Fruit fly (Drosophila melanogaster) whole organism, embryonic: ENCODE data around the gene CG15337.
A peak's percentile ranks its signal among the peaks of the same experiment; 100 is the strongest.

Source experiments
- BEAF-32 ChIP-seq: fragments of 200-800 bp; sonication (Bioruptor generic); optimal IDR thresholded peaks from 3 replicates; lab custom pipeline; 2017; ENCODE audit warnings: missing biosample characterization, missing genetic modification characterization, mild to moderate bottlenecking, moderate library complexity, missing genetic modification reagents
- BtbVII ChIP-seq: fragments of 200-800 bp; sonication (Bioruptor generic); optimal IDR thresholded peaks from 3 replicates; lab custom pipeline; 2017; ENCODE audit warnings: missing biosample characterization, mild to moderate bottlenecking, missing genetic modification characterization
- Bteb2 ChIP-seq: fragments of 200-800 bp; sonication (Bioruptor generic); optimal IDR thresholded peaks from 2 replicates; lab custom pipeline; 2016; ENCODE audit warnings: missing biosample characterization, missing genetic modification characterization
- CG10462 ChIP-seq: fragments of 200-800 bp; sonication (Bioruptor generic); optimal IDR thresholded peaks from 2 replicates; lab custom pipeline; 2016; ENCODE audit warnings: missing biosample characterization, missing genetic modification characterization
- CG11456 ChIP-seq: fragments of 200-800 bp; sonication (Bioruptor generic); IDR thresholded peaks from 3 replicates; pipeline ENCODE4 v1.3.6; 2022; ENCODE audit warnings: missing biosample characterization, missing genetic modification characterization
- CG11560 ChIP-seq: fragments of 200-800 bp; sonication (Bioruptor generic); IDR thresholded peaks from 3 replicates; pipeline ENCODE4 v1.3.6; 2022; ENCODE audit warnings: missing biosample characterization, missing genetic modification characterization
- CG11695 ChIP-seq: fragments of 200-800 bp; sonication (Bioruptor generic); IDR thresholded peaks from 3 replicates; pipeline ENCODE4 v1.3.6; 2022; ENCODE audit warnings: missing biosample characterization, missing genetic modification characterization
- CG11696 ChIP-seq: fragments of 200-800 bp; sonication (Bioruptor generic); IDR thresholded peaks from 2 replicates; pipeline ENCODE4 v1.3.6; 2022; ENCODE audit warnings: missing biosample characterization, missing genetic modification characterization
- CG12236 ChIP-seq: fragments of 200-800 bp; sonication (Bioruptor generic); optimal IDR thresholded peaks from 2 replicates; lab custom pipeline; 2016; ENCODE audit warnings: missing biosample characterization, missing genetic modification characterization
- CG12659 ChIP-seq: fragments of 200-800 bp; sonication (Bioruptor generic); optimal IDR thresholded peaks from 3 replicates; lab custom pipeline; 2017; ENCODE audit warnings: mild to moderate bottlenecking, missing biosample characterization, missing genetic modification reagents, missing genetic modification characterization
- CG13287 ChIP-seq: fragments of 200-800 bp; sonication (Bioruptor generic); IDR thresholded peaks from 2 replicates; pipeline ENCODE4 v1.3.6; 2022; ENCODE audit warnings: missing biosample characterization, missing genetic modification characterization; ENCODE audit not compliant: partially characterized antibody
- CG13424 ChIP-seq: fragments of 200-800 bp; sonication (Bioruptor generic); optimal IDR thresholded peaks from 2 replicates; lab custom pipeline; 2019; ENCODE audit warnings: missing biosample characterization, mild to moderate bottlenecking, missing genetic modification characterization, moderate library complexity
- CG13894 ChIP-seq: fragments of 200-800 bp; sonication (Bioruptor generic); optimal IDR thresholded peaks from 3 replicates; lab custom pipeline; 2018; ENCODE audit warnings: missing biosample characterization, mild to moderate bottlenecking, missing genetic modification characterization, moderate library complexity
- CG17359 ChIP-seq: fragments of 200-800 bp; sonication (Bioruptor generic); optimal IDR thresholded peaks from 3 replicates; lab custom pipeline; 2018; ENCODE audit warnings: missing biosample characterization, mild to moderate bottlenecking, missing genetic modification characterization, moderate library complexity
- CG2120 ChIP-seq: fragments of 200-800 bp; sonication (Bioruptor generic); optimal IDR thresholded peaks from 3 replicates; lab custom pipeline; 2016; ENCODE audit warnings: missing biosample characterization, missing genetic modification characterization
- CG2875 ChIP-seq: fragments of 200-800 bp; sonication (Bioruptor generic); optimal IDR thresholded peaks from 2 replicates; lab custom pipeline; 2017; ENCODE audit warnings: missing biosample characterization, mild to moderate bottlenecking, missing genetic modification characterization, missing genetic modification reagents
- CG3163 ChIP-seq: fragments of 200-800 bp; sonication (Bioruptor generic); optimal IDR thresholded peaks from 3 replicates; lab custom pipeline; 2016; ENCODE audit warnings: missing biosample characterization, missing genetic modification characterization
- CG3281 ChIP-seq: fragments of 200-800 bp; sonication (Bioruptor generic); optimal IDR thresholded peaks from 3 replicates; lab custom pipeline; 2017; ENCODE audit warnings: missing biosample characterization, mild to moderate bottlenecking, missing genetic modification characterization
- CG3838 ChIP-seq: fragments of 200-800 bp; sonication (Bioruptor generic); optimal IDR thresholded peaks from 3 replicates; lab custom pipeline; 2016; ENCODE audit warnings: missing biosample characterization, missing genetic modification characterization
- CG5180 ChIP-seq: fragments of 200-800 bp; sonication (Bioruptor generic); optimal IDR thresholded peaks from 3 replicates; lab custom pipeline; 2017; ENCODE audit warnings: missing biosample characterization, missing genetic modification characterization, mild to moderate bottlenecking, moderate library complexity, missing genetic modification reagents
- CG5953 ChIP-seq: fragments of 200-800 bp; sonication (Bioruptor generic); IDR thresholded peaks from 2 replicates; pipeline ENCODE4 v1.3.6; 2022; ENCODE audit warnings: missing biosample characterization, missing genetic modification characterization
- CG6813 ChIP-seq: fragments of 200-800 bp; sonication (Bioruptor generic); optimal IDR thresholded peaks from 2 replicates; lab custom pipeline; 2017; ENCODE audit warnings: missing biosample characterization, missing genetic modification characterization, mild to moderate bottlenecking, moderate library complexity, missing genetic modification reagents
- Drgx ChIP-seq: fragments of 200-800 bp; sonication (Bioruptor generic); IDR thresholded peaks from 2 replicates; pipeline ENCODE4 v1.3.6; 2022; ENCODE audit warnings: missing biosample characterization, missing genetic modification characterization
- HmgD ChIP-seq: fragments of 200-800 bp; sonication (Bioruptor generic); optimal IDR thresholded peaks from 3 replicates; lab custom pipeline; 2016; ENCODE audit warnings: missing biosample characterization, missing genetic modification characterization
- Hsf ChIP-seq: fragments of 200-800 bp; sonication (Bioruptor generic); optimal IDR thresholded peaks from 3 replicates; lab custom pipeline; 2016; ENCODE audit warnings: missing biosample characterization, missing genetic modification characterization
- MESR4 ChIP-seq: fragments of 200-800 bp; sonication (Bioruptor generic); optimal IDR thresholded peaks from 2 replicates; lab custom pipeline; 2018; ENCODE audit warnings: missing biosample characterization, mild to moderate bottlenecking, missing genetic modification characterization, moderate library complexity
- NFAT ChIP-seq: fragments of 200-800 bp; sonication (Bioruptor generic); IDR thresholded peaks from 2 replicates; pipeline ENCODE4 v1.3.6; 2022; ENCODE audit warnings: missing biosample characterization, missing genetic modification characterization
- Ptx1 ChIP-seq: fragments of 200-800 bp; sonication (Bioruptor generic); IDR thresholded peaks from 2 replicates; pipeline ENCODE4 v1.3.6; 2022; ENCODE audit warnings: missing biosample characterization, missing genetic modification characterization
- Rx ChIP-seq: fragments of 200-800 bp; sonication (Bioruptor generic); IDR thresholded peaks from 2 replicates; pipeline ENCODE4 v1.3.6; 2022; ENCODE audit warnings: missing biosample characterization, missing genetic modification characterization
- Spps ChIP-seq: fragments of 200-800 bp; sonication (Bioruptor generic); optimal IDR thresholded peaks from 2 replicates; lab custom pipeline; 2018; ENCODE audit warnings: missing biosample characterization, mild to moderate bottlenecking, missing genetic modification characterization
- Vsx1 ChIP-seq: fragments of 200-800 bp; sonication (Bioruptor generic); optimal IDR thresholded peaks from 2 replicates; lab custom pipeline; 2017; ENCODE audit warnings: missing biosample characterization, mild to moderate bottlenecking, missing genetic modification characterization, missing genetic modification reagents
- Xrp1 ChIP-seq: fragments of 200-800 bp; sonication (Bioruptor generic); IDR thresholded peaks from 2 replicates; pipeline ENCODE4 v1.3.6; 2022; ENCODE audit warnings: missing biosample characterization, missing genetic modification characterization
- ab ChIP-seq: fragments of 200-800 bp; sonication (Bioruptor generic); optimal IDR thresholded peaks from 2 replicates; lab custom pipeline; 2016; ENCODE audit warnings: missing biosample characterization, missing genetic modification characterization
- ap ChIP-seq: fragments of 200-800 bp; sonication (Bioruptor generic); IDR thresholded peaks from 2 replicates; pipeline ENCODE4 v1.3.6; 2022; ENCODE audit warnings: missing biosample characterization, missing genetic modification characterization
- ash1 ChIP-seq: fragments of 200-800 bp; sonication (Bioruptor generic); optimal IDR thresholded peaks from 2 replicates; lab custom pipeline; 2018; ENCODE audit warnings: missing biosample characterization, mild to moderate bottlenecking, missing genetic modification characterization
- br ChIP-seq: fragments of >200 bp; optimal IDR thresholded peaks from 2 replicates; lab custom pipeline; 2017
- chm ChIP-seq: fragments of 200-800 bp; sonication (Bioruptor generic); IDR thresholded peaks from 2 replicates; pipeline ENCODE4 v1.3.6; 2022; ENCODE audit warnings: missing biosample characterization, missing genetic modification characterization
- crol ChIP-seq: fragments of 200-800 bp; sonication (Bioruptor generic); IDR thresholded peaks from 2 replicates; pipeline ENCODE4 v1.3.6; 2022; ENCODE audit warnings: missing biosample characterization, missing genetic modification characterization
- eyg ChIP-seq: fragments of 200-800 bp; sonication (Bioruptor generic); optimal IDR thresholded peaks from 3 replicates; lab custom pipeline; 2016; ENCODE audit warnings: missing biosample characterization, missing genetic modification characterization
- jumu ChIP-seq: fragments of 200-800 bp; sonication (Bioruptor generic); optimal IDR thresholded peaks from 3 replicates; lab custom pipeline; 2016; ENCODE audit warnings: missing biosample characterization, missing genetic modification characterization
- lilli ChIP-seq: fragments of 200-800 bp; sonication (Bioruptor generic); optimal IDR thresholded peaks from 3 replicates; lab custom pipeline; 2016; ENCODE audit warnings: missing biosample characterization, missing genetic modification characterization
- phol ChIP-seq: fragments of 200-800 bp; sonication (Bioruptor generic); optimal IDR thresholded peaks from 3 replicates; lab custom pipeline; 2018; ENCODE audit warnings: missing biosample characterization, mild to moderate bottlenecking, missing genetic modification characterization, moderate library complexity
- psq ChIP-seq: fragments of 200-800 bp; sonication (Bioruptor generic); optimal IDR thresholded peaks from 2 replicates; lab custom pipeline; 2017; ENCODE audit warnings: missing biosample characterization, missing genetic modification characterization
- seq ChIP-seq: fragments of 200-800 bp; sonication (Bioruptor generic); IDR thresholded peaks from 2 replicates; pipeline ENCODE4 v1.3.6; 2022; ENCODE audit warnings: missing biosample characterization, missing genetic modification characterization
- sima ChIP-seq: fragments of 200-800 bp; sonication (Bioruptor generic); optimal IDR thresholded peaks from 2 replicates; lab custom pipeline; 2016; ENCODE audit warnings: missing biosample characterization, missing genetic modification characterization
- slou ChIP-seq: fragments of 200-800 bp; sonication (Bioruptor generic); optimal IDR thresholded peaks from 3 replicates; lab custom pipeline; 2016; ENCODE audit warnings: missing biosample characterization, missing genetic modification characterization
- so ChIP-seq: fragments of 200-800 bp; sonication (Bioruptor generic); IDR thresholded peaks from 3 replicates; pipeline ENCODE4 v1.3.6; 2022; ENCODE audit warnings: missing biosample characterization, missing genetic modification characterization
- tup ChIP-seq: fragments of 200-800 bp; sonication (Bioruptor generic); optimal IDR thresholded peaks from 2 replicates; lab custom pipeline; 2016; ENCODE audit warnings: missing biosample characterization, mild to moderate bottlenecking, missing genetic modification characterization, moderate library complexity
- twi ChIP-seq: fragments of 200-800 bp; optimal IDR thresholded peaks from 2 replicates; lab custom pipeline; 2019; ENCODE audit warnings: missing biosample characterization, mild to moderate bottlenecking, missing genetic modification characterization, moderate library complexity
- wor ChIP-seq: fragments of 200-800 bp; sonication (Bioruptor generic); IDR thresholded peaks from 2 replicates; pipeline ENCODE4 v1.3.6; 2022; ENCODE audit warnings: missing biosample characterization, missing genetic modification characterization

The CG15337 gene

DNA sequence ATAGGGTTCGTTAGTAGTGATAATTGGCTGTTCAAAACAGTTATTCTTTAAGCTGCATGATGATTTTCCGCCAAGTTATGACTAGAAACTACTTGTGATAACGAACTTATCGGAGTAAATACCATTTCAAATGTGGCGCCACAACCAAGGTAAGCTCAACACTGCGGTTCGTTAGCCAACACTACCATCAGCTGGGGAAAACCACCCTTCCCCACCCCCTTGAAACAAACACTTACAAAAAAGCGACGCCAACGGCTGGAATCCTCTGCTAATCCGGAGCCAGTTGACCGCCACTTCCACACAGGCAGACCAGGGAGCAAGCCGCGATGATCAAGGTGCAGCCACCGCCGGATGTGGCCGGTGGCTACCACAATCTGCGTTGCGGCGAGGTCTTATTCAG, 7.1 kb upstream of the CG15337 start, which contains the start of gene CG18262 (continued):
- TF ChIP-seq CG13287 (GFP tag; lab: Robert Waterston, UW) (peak; percentile 8; the same call in 1 of the 2 replicates), Vsx1 (no peak), CG3163 (GFP tag; lab: Kevin White, UChicago) (no peak), MESR4 (GFP tag; lab: Kevin White, UChicago) (peak; percentile 39), CG2120 (peak; percentile 27), crol (GFP tag; lab: Robert Waterston, UW) (peak; percentile 83), so (GFP tag; lab: Robert Waterston, UW) (no peak)

DNA sequence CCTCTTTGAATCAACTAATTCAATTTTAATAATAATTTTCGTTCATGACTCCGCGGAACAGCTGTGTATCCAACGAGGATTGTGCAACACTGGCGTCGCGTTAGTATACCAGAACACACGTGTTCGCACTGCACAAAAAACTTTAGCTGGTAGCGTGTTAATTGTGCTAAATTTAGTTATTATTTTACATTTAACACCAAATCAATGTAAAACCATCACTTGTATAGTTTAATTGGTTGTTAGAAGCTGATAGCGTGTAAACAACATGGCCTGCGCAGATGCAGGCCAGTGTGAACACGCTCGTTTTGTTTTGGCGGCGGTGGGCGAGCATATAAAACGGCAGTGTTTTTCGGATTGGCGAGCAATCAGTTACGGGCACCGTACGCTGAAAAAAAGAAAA, 2.6 kb upstream of the CG15337 start, which contains the start of the genes Traf6 and GIIIspla2:
Gene Traf6, minus strand, starts transcription at position 93 of the 400 bp plus-strand sequence.
Gene GIIIspla2, plus strand, starts transcription at position 335 of the 400 bp plus-strand sequence.
- TF ChIP-seq CG11456, result peak; percentile 71; the same call in 2 of the 3 replicates
- TF ChIP-seq ab (GFP tag; lab: Kevin White, UChicago), result no peak
- peak; percentile 32 for TF ChIP-seq Spps
- no peak for TF ChIP-seq ash1
- peak; percentile 40 for TF ChIP-seq tup (GFP tag; lab: Kevin White, UChicago)
- peak; percentile 52 for TF ChIP-seq ap
- no peak for TF ChIP-seq CG10462 (GFP tag; lab: Kevin White, UChicago)
- TF ChIP-seq CG12236 (GFP tag; lab: Kevin White, UChicago), result peak; percentile 11
- TF ChIP-seq so (GFP tag; lab: Robert Waterston, UW), result peak; percentile 77; the same call in 2 of the 3 replicates
- TF ChIP-seq Hsf (GFP tag; lab: Kevin White, UChicago), result peak; percentile 70
- peak; percentile 74 for TF ChIP-seq jumu (GFP tag; lab: Kevin White, UChicago)
- peak; percentile 80 for TF ChIP-seq Ptx1 (GFP tag; lab: Robert Waterston, UW)
- peak; percentile 43 for TF ChIP-seq BEAF-32 (GFP tag; lab: Kevin White, UChicago)
- peak; percentile 56 for TF ChIP-seq seq (GFP tag; lab: Robert Waterston, UW)
- peak; percentile 85 for TF ChIP-seq phol (tag; lab: Kevin White, UChicago)
- no peak for TF ChIP-seq CG5180 (GFP tag; lab: Kevin White, UChicago)
- peak; percentile 70 for TF ChIP-seq Bteb2 (GFP tag; lab: Kevin White, UChicago)
- TF ChIP-seq Drgx (GFP tag; lab: Robert Waterston, UW), result peak; percentile 67
- peak; percentile 30; the same call in 1 of the 2 replicates for TF ChIP-seq CG11696 (GFP tag; lab: Robert Waterston, UW)
- TF ChIP-seq CG11695 (GFP tag; lab: Robert Waterston, UW), result peak; percentile 72; the same call in 2 of the 3 replicates
- peak; percentile 50; the same call in 1 of the 2 replicates for TF ChIP-seq NFAT (GFP tag; lab: Robert Waterston, UW)
- TF ChIP-seq CG3838, result no peak
- no peak for TF ChIP-seq sima
- peak; percentile 44; the same call in 1 of the 2 replicates for TF ChIP-seq chm
- TF ChIP-seq slou, result peak; percentile 38
- TF ChIP-seq CG11560 (tag; lab: Robert Waterston, UW), result 0 out of 3 replicates have a peak, but pooled peaks have one; percentile 37
- peak; percentile 60 for TF ChIP-seq CG17359 (tag; lab: Kevin White, UChicago)
- peak; percentile 71 for TF ChIP-seq Rx (GFP tag; lab: Robert Waterston, UW)
- TF ChIP-seq Xrp1 (GFP tag; lab: Robert Waterston, UW), result peak; percentile 81
- TF ChIP-seq psq (GFP tag; lab: Kevin White, UChicago), result peak; percentile 39
- peak; percentile 88 for TF ChIP-seq CG12659
- TF ChIP-seq BtbVII (GFP tag; lab: Kevin White, UChicago), result peak; percentile 31
- no peak for TF ChIP-seq CG13894 (tag; lab: Kevin White, UChicago)
- peak; percentile 17 for TF ChIP-seq eyg (GFP tag; lab: Kevin White, UChicago)
- peak; percentile 74 for TF ChIP-seq CG3281 (GFP tag; lab: Kevin White, UChicago)
- peak; percentile 61; the same call in 1 of the 2 replicates for TF ChIP-seq CG5953 (GFP tag; lab: Robert Waterston, UW)
- TF ChIP-seq lilli (GFP tag; lab: Kevin White, UChicago), result peak; percentile 76
- TF ChIP-seq CG6813, result no peak
- peak; percentile 63 for TF ChIP-seq twi (tag; lab: Kevin White, UChicago)
- TF ChIP-seq wor (GFP tag; lab: Robert Waterston, UW), result peak; percentile 69; the same call in 1 of the 2 replicates
- no peak for TF ChIP-seq br (lab: Kevin White, UChicago)
- TF ChIP-seq CG2875 (GFP tag; lab: Kevin White, UChicago), result peak; percentile 8
- peak; percentile 83 for TF ChIP-seq CG13424
- TF ChIP-seq HmgD, result no peak
